Worm (Caenorhabditis elegans) whole organism, young adult: ENCODE data around the gene F42H10.2.

Source experiments
- B0019.2 ChIP-seq: fragments of 200-800 bp; sonication (Bioruptor generic); conservative IDR thresholded peaks from 2 replicates; pipeline ENCODE4 v1.3.6; 2022; ENCODE audit warnings: missing genetic modification reagents, missing genetic modification characterization, missing compliant biosample characterization
- B0261.1 ChIP-seq: sonication (generic microtip); optimal IDR thresholded peaks from 2 replicates; lab custom pipeline; 2016; ENCODE audit warnings: mild to moderate bottlenecking, missing genetic modification characterization, moderate library complexity, missing compliant biosample characterization
- B0336.3 ChIP-seq: fragments of 200-800 bp; sonication (Bioruptor generic); IDR thresholded peaks from 2 replicates; pipeline ENCODE4 v1.3.6; 2022; ENCODE audit warnings: missing genetic modification characterization, missing compliant biosample characterization
- C17E4.6 ChIP-seq: fragments of 200-800 bp; sonication (Bioruptor generic); IDR thresholded peaks from 2 replicates; pipeline ENCODE4 v1.3.6; 2022; ENCODE audit warnings: missing genetic modification reagents, missing genetic modification characterization, missing compliant biosample characterization
- F10E7.11 ChIP-seq: sonication (generic microtip); optimal IDR thresholded peaks from 2 replicates; lab custom pipeline; 2017; ENCODE audit warnings: mild to moderate bottlenecking, missing genetic modification characterization, moderate library complexity, missing compliant biosample characterization
- F39B2.1 ChIP-seq: fragments of 200-800 bp; sonication (Bioruptor generic); IDR thresholded peaks from 2 replicates; pipeline ENCODE4 v1.3.6; 2022; ENCODE audit warnings: missing genetic modification reagents, missing genetic modification characterization, missing compliant biosample characterization
- F55B11.4 ChIP-seq: sonication (generic microtip); optimal IDR thresholded peaks from 2 replicates; lab custom pipeline; 2016; ENCODE audit warnings: missing compliant biosample characterization, missing genetic modification characterization, borderline replicate concordance; ENCODE audit not compliant: insufficient read depth
- K12H6.12 ChIP-seq: fragments of 200-800 bp; sonication (Bioruptor generic); optimal IDR thresholded peaks from 2 replicates; lab custom pipeline; 2018; ENCODE audit warnings: mild to moderate bottlenecking, missing genetic modification characterization, missing compliant biosample characterization
- T26A5.8 ChIP-seq: sonication (generic microtip); optimal IDR thresholded peaks from 2 replicates; lab custom pipeline; 2016; ENCODE audit warnings: missing genetic modification characterization, missing compliant biosample characterization
- Y56A3A.18 ChIP-seq: fragments of 200-800 bp; sonication (Bioruptor generic); IDR thresholded peaks from 2 replicates; pipeline ENCODE4 v1.3.6; 2022; ENCODE audit warnings: missing genetic modification reagents, missing genetic modification characterization, missing compliant biosample characterization
- Y79H2A.3 ChIP-seq: fragments of 200-800 bp; sonication (Bioruptor generic); conservative IDR thresholded peaks from 2 replicates; pipeline ENCODE4 v1.3.6; 2022; ENCODE audit warnings: missing genetic modification reagents, missing genetic modification characterization, missing compliant biosample characterization
- Y95B8A.8 ChIP-seq: fragments of 200-800 bp; sonication (Bioruptor generic); IDR thresholded peaks from 2 replicates; pipeline ENCODE4 v1.3.6; 2022; ENCODE audit warnings: missing genetic modification reagents, missing genetic modification characterization, missing compliant biosample characterization
- ama-1 ChIP-seq, 3 experiments: fragments of 150-350 bp in 1 of 3; sonication (generic microtip) in 2 of 3; optimal IDR thresholded peaks; 2 replicates each; lab custom pipeline; 2014 to 2018; ENCODE audit warnings: missing biosample characterization in 2 of 3, missing genetic modification characterization in 2 of 3, missing genetic modification reagents in 2 of 3
- aptf-2 ChIP-seq: fragments of 200-800 bp; sonication (Bioruptor generic); conservative IDR thresholded peaks from 2 replicates; pipeline ENCODE4 v1.3.6; 2022; ENCODE audit warnings: missing genetic modification reagents, missing genetic modification characterization, missing compliant biosample characterization
- atf-7 ChIP-seq: sonication (generic microtip); optimal IDR thresholded peaks from 2 replicates; lab custom pipeline; 2017; ENCODE audit warnings: mild to moderate bottlenecking, missing genetic modification characterization, missing compliant biosample characterization
- athp-1 ChIP-seq: sonication (generic microtip); optimal IDR thresholded peaks from 2 replicates; lab custom pipeline; 2017; ENCODE audit warnings: mild to moderate bottlenecking, missing genetic modification characterization, missing compliant biosample characterization
- attf-3 ChIP-seq: fragments of 200-800 bp; sonication (Bioruptor generic); conservative IDR thresholded peaks from 2 replicates; pipeline ENCODE4 v1.3.6; 2022; ENCODE audit warnings: missing genetic modification reagents, missing genetic modification characterization, missing compliant biosample characterization
- cebp-1 ChIP-seq, 2 experiments: fragments of 200-800 bp in 1 of 2; sonication (Bioruptor generic) in 1 of 2; sonication (generic microtip) in 1 of 2; IDR thresholded peaks in 1 of 2; optimal IDR thresholded peaks in 1 of 2; 2 replicates each; pipeline versions ENCODE4 v1.3.6 to Lab custom; 2017 to 2022; ENCODE audit warnings: missing compliant biosample characterization in 2 of 2, missing genetic modification characterization in 2 of 2, mild to moderate bottlenecking in 1 of 2, missing genetic modification reagents in 1 of 2, moderate library complexity in 1 of 2
- cebp-2 ChIP-seq: fragments of 200-800 bp; sonication (Bioruptor generic); IDR thresholded peaks from 2 replicates; pipeline ENCODE4 v1.3.6; 2022; ENCODE audit warnings: missing genetic modification characterization, missing compliant biosample characterization
- ceh-100 ChIP-seq: fragments of 200-800 bp; sonication (Bioruptor generic); IDR thresholded peaks from 2 replicates; pipeline ENCODE4 v1.3.6; 2022; ENCODE audit warnings: missing genetic modification reagents, missing genetic modification characterization, missing compliant biosample characterization
- ceh-27 ChIP-seq: fragments of 200-800 bp; sonication (Bioruptor generic); optimal IDR thresholded peaks from 2 replicates; lab custom pipeline; 2018; ENCODE audit warnings: mild to moderate bottlenecking, missing genetic modification characterization, moderate library complexity, missing compliant biosample characterization
- egrh-3 ChIP-seq: fragments of 200-800 bp; sonication (Bioruptor generic); IDR thresholded peaks from 2 replicates; pipeline ENCODE4 v1.3.6; 2022; ENCODE audit warnings: missing genetic modification reagents, missing genetic modification characterization, missing compliant biosample characterization
- fkh-3 ChIP-seq: sonication (generic microtip); optimal IDR thresholded peaks from 2 replicates; lab custom pipeline; 2016; ENCODE audit warnings: mild to moderate bottlenecking, missing genetic modification characterization, missing compliant biosample characterization
- hmg-1.2 ChIP-seq: fragments of 200-800 bp; sonication (Bioruptor generic); IDR thresholded peaks from 2 replicates; pipeline ENCODE4 v1.3.6; 2022; ENCODE audit warnings: missing genetic modification reagents, missing genetic modification characterization, missing compliant biosample characterization
- hmg-20 ChIP-seq: fragments of 200-800 bp; sonication (Bioruptor generic); IDR thresholded peaks from 2 replicates; pipeline ENCODE4 v1.3.6; 2022; ENCODE audit warnings: missing genetic modification reagents, missing genetic modification characterization, missing compliant biosample characterization
- hsf-1 ChIP-seq: fragments of 200-800 bp; sonication (Bioruptor generic); IDR thresholded peaks from 2 replicates; pipeline ENCODE4 v1.3.6; 2022; ENCODE audit warnings: missing genetic modification reagents, missing genetic modification characterization, missing compliant biosample characterization
- lin-26 ChIP-seq: fragments of 200-800 bp; sonication (Bioruptor generic); IDR thresholded peaks from 2 replicates; pipeline ENCODE4 v1.3.6; 2022; ENCODE audit warnings: missing genetic modification reagents, missing genetic modification characterization, missing compliant biosample characterization
- lin-40 ChIP-seq: sonication (generic microtip); optimal IDR thresholded peaks from 2 replicates; lab custom pipeline; 2016; ENCODE audit warnings: missing genetic modification characterization, mild to moderate bottlenecking, missing compliant biosample characterization, missing genotype, missing genetic modification reagents
- lin-54 ChIP-seq: fragments of 200-800 bp; sonication (Bioruptor generic); optimal IDR thresholded peaks from 2 replicates; lab custom pipeline; 2018; ENCODE audit warnings: mild to moderate bottlenecking, missing genetic modification characterization, missing compliant biosample characterization
- madf-8 ChIP-seq: fragments of 200-800 bp; sonication (Bioruptor generic); conservative IDR thresholded peaks from 2 replicates; pipeline ENCODE4 v1.3.6; 2022; ENCODE audit warnings: missing genetic modification reagents, missing genetic modification characterization, missing compliant biosample characterization
- mcd-1 ChIP-seq: fragments of 200-800 bp; sonication (Bioruptor generic); IDR thresholded peaks from 2 replicates; pipeline ENCODE4 v1.3.6; 2022; ENCODE audit warnings: missing genetic modification reagents, missing genetic modification characterization, missing compliant biosample characterization
- mel-28 ChIP-seq: sonication (generic microtip); optimal IDR thresholded peaks from 2 replicates; lab custom pipeline; 2016; ENCODE audit warnings: borderline replicate concordance, mild to moderate bottlenecking, missing genetic modification characterization, missing compliant biosample characterization
- nfyb-1 ChIP-seq: fragments of 200-800 bp; sonication (Bioruptor generic); IDR thresholded peaks from 2 replicates; pipeline ENCODE4 v1.3.6; 2022; ENCODE audit warnings: missing genetic modification reagents, missing genetic modification characterization, missing compliant biosample characterization
- nhr-179 ChIP-seq: sonication (generic microtip); optimal IDR thresholded peaks from 2 replicates; lab custom pipeline; 2016; ENCODE audit warnings: mild to moderate bottlenecking, missing genetic modification characterization, missing compliant biosample characterization
- nhr-90 ChIP-seq: sonication (generic microtip); optimal IDR thresholded peaks from 2 replicates; lab custom pipeline; 2016; ENCODE audit warnings: missing genotype, mild to moderate bottlenecking, missing genetic modification characterization, missing compliant biosample characterization
- repo-1 ChIP-seq: sonication (generic microtip); optimal IDR thresholded peaks from 2 replicates; lab custom pipeline; 2017; ENCODE audit warnings: mild to moderate bottlenecking, missing genetic modification characterization, missing compliant biosample characterization
- rpc-1 ChIP-seq, 2 experiments: fragments of 150-350 bp in 1 of 2; sonication (generic microtip) in 1 of 2; optimal IDR thresholded peaks; 2 replicates each; lab custom pipeline; 2014 to 2018; ENCODE audit warnings: missing biosample characterization in 1 of 2, missing genetic modification characterization in 1 of 2, missing genetic modification reagents in 1 of 2, missing genotype in 1 of 2
- sdz-38 ChIP-seq: sonication (generic microtip); optimal IDR thresholded peaks from 2 replicates; lab custom pipeline; 2016; ENCODE audit warnings: missing genotype, missing genetic modification characterization, missing compliant biosample characterization
- snpc-3.4 ChIP-seq: sonication (generic microtip); optimal IDR thresholded peaks from 2 replicates; lab custom pipeline; 2017; ENCODE audit warnings: missing genetic modification characterization, mild to moderate bottlenecking, missing compliant biosample characterization, antibody characterized with exemption, moderate library complexity, missing genotype, missing genetic modification reagents
- somi-1 ChIP-seq: fragments of 200-800 bp; sonication (Bioruptor generic); optimal IDR thresholded peaks from 2 replicates; lab custom pipeline; 2018; ENCODE audit warnings: mild to moderate bottlenecking, missing genetic modification characterization, missing compliant biosample characterization
- tbx-9 ChIP-seq: sonication (generic microtip); optimal IDR thresholded peaks from 2 replicates; lab custom pipeline; 2016; ENCODE audit warnings: borderline replicate concordance, missing genetic modification characterization, inconsistent platforms, missing compliant biosample characterization
- xnd-1 ChIP-seq: sonication (generic microtip); optimal IDR thresholded peaks from 2 replicates; lab custom pipeline; 2016; ENCODE audit warnings: missing genotype, missing genetic modification reagents, missing genetic modification characterization, missing compliant biosample characterization
- zfh-2 ChIP-seq: fragments of 200-800 bp; sonication (Bioruptor generic); conservative IDR thresholded peaks from 2 replicates; pipeline ENCODE4 v1.3.6; 2022; ENCODE audit warnings: missing genetic modification reagents, missing genetic modification characterization, missing compliant biosample characterization
- zim-3 ChIP-seq: sonication (generic microtip); optimal IDR thresholded peaks from 2 replicates; lab custom pipeline; 2017; ENCODE audit warnings: mild to moderate bottlenecking, missing genetic modification characterization, moderate library complexity, missing compliant biosample characterization

F42H10.2 gene

ce11 chrIII:8444433-8445090 is 45.9 kb upstream of the F42H10.2 start:
- no peak for TF ChIP-seq snpc-3.4 (tag; lab: Kevin White, UChicago)
- no peak for TF ChIP-seq madf-8 (GFP tag; lab: Robert Waterston, UW)
- peak; percentile 56 for TF ChIP-seq zfh-2 (GFP tag; lab: Robert Waterston, UW)
- 0 out of 2 replicates have a peak, but pooled peaks have one; percentile 17 for TF ChIP-seq B0336.3 (GFP tag; lab: Robert Waterston, UW)
- peak; percentile 9 for TF ChIP-seq repo-1
- TF ChIP-seq tbx-9 (tag; lab: Kevin White, UChicago) = no peak
- TF ChIP-seq Y95B8A.8 (GFP tag; lab: Robert Waterston, UW) = 0 out of 2 replicates have a peak, but pooled peaks have one; percentile 33
- peak; percentile 32 for TF ChIP-seq F55B11.4 (tag; lab: Kevin White, UChicago)

- TF ChIP-seq atf-7 (tag; lab: Kevin White, UChicago) (no peak), lin-54 (GFP tag; lab: Kevin White, UChicago) (peak; percentile 61), athp-1 (tag; lab: Kevin White, UChicago) (no peak), aptf-2 (GFP tag; lab: Robert Waterston, UW) (no peak), snpc-3.4 (tag; lab: Kevin White, UChicago) (no peak), F10E7.11 (tag; lab: Kevin White, UChicago) (no peak), xnd-1 (tag; lab: Kevin White, UChicago) (no peak), hsf-1 (GFP tag; lab: Robert Waterston, UW) (no peak), cebp-1 (GFP tag; IDR thresholded peaks at IDR 0.05; lab: Robert Waterston, UW) (no peak), cebp-1 (tag; optimal IDR thresholded peaks at IDR 0.05; lab: Kevin White, UChicago) (no peak), egrh-3 (no peak), mcd-1 (GFP tag; lab: Robert Waterston, UW) (no peak), mel-28 (tag; lab: Kevin White, UChicago) (no peak), sdz-38 (tag; lab: Kevin White, UChicago) (no peak), B0261.1 (tag; lab: Kevin White, UChicago) (no peak), B0019.2 (GFP tag; lab: Robert Waterston, UW) (no peak), F55B11.4 (tag; lab: Kevin White, UChicago) (no peak), ceh-27 (no peak), ama-1 (optimal IDR thresholded peaks at IDR 0.05; lab: Kevin White, UChicago) (no peak), ama-1 (GFP tag; optimal IDR thresholded peaks at IDR 0.05; lab: Kevin White, UChicago) (no peak), T26A5.8 (no peak), K12H6.12 (tag; lab: Kevin White, UChicago) (no peak), attf-3 (no peak), zim-3 (tag; lab: Kevin White, UChicago) (peak; percentile 24), hmg-20 (GFP tag; lab: Robert Waterston, UW) (no peak), nfyb-1 (GFP tag; lab: Robert Waterston, UW) (0 out of 2 replicates have a peak, but pooled peaks have one; percentile 22), cebp-2 (GFP tag; lab: Robert Waterston, UW) (peak; percentile 76; the same call in 1 of the 2 replicates), lin-40 (tag; lab: Kevin White, UChicago) (no peak), F39B2.1 (peak; percentile 61; the same call in 1 of the 2 replicates), C17E4.6 (no peak), somi-1 (no peak), Y56A3A.18 (GFP tag; lab: Robert Waterston, UW) (no peak), fkh-3 (tag; lab: Kevin White, UChicago) (no peak), rpc-1 (optimal IDR thresholded peaks at IDR 0.05; lab: Kevin White, UChicago) (no peak), rpc-1 (tag; optimal IDR thresholded peaks at IDR 0.05; lab: Kevin White, UChicago) (no peak), ceh-100 (GFP tag; lab: Robert Waterston, UW) (0 out of 2 replicates have a peak, but pooled peaks have one; percentile 19), B0336.3 (GFP tag; lab: Robert Waterston, UW) (0 out of 2 replicates have a peak, but pooled peaks have one; percentile 2), Y79H2A.3 (GFP tag; lab: Robert Waterston, UW) (no peak), nhr-179 (tag; lab: Kevin White, UChicago) (no peak), hmg-1.2 (GFP tag; lab: Robert Waterston, UW) (no peak), nhr-90 (no peak), lin-26 (no peak)
These were observed 44.4 kb upstream of the F42H10.2 start for ce11 chrIII:8446061-8446460.
